Fruit fly (Drosophila melanogaster): ENCODE measurements around the gene Myc.

Myc gene

dm6 chrX:3403411-3403810, 30.5 kb downstream of the Myc start (continued):
- TF ChIP-seq otp (GFP tag; IDR thresholded peaks at IDR 0.05) (no peak), CG8281 (tag; optimal IDR thresholded peaks at IDR 0.05) (no peak), CG8388 (GFP tag; optimal IDR thresholded peaks at IDR 0.05) (no peak), eyg (GFP tag; optimal IDR thresholded peaks at IDR 0.05) (no peak), CG1233 (GFP tag; optimal IDR thresholded peaks at IDR 0.05) (no peak), CG8290 (GFP tag; optimal IDR thresholded peaks at IDR 0.05) (no peak), CG8290 (tag; optimal IDR thresholded peaks at IDR 0.05) (peak in 1 of 2 experiments; percentile 55), CG15011 (GFP tag; optimal IDR thresholded peaks at IDR 0.05) (no peak), zf30C (GFP tag; optimal IDR thresholded peaks at IDR 0.05) (no peak), ac (GFP tag; optimal IDR thresholded peaks at IDR 0.05) (no peak), knrl (GFP tag; IDR thresholded peaks at IDR 0.05; ENCODE audit: partially characterized antibody) (no peak), Poxn (GFP tag; IDR thresholded peaks at IDR 0.05) (no peak), lola (GFP tag; optimal IDR thresholded peaks at IDR 0.05) (no peak), Lpt (GFP tag; optimal IDR thresholded peaks at IDR 0.05) (no peak), fd64A (GFP tag; optimal IDR thresholded peaks at IDR 0.05) (no peak), slbo (GFP tag; IDR thresholded peaks at IDR 0.05) (peak; percentile 72), B-H2 (GFP tag; optimal IDR thresholded peaks at IDR 0.05) (no peak), Dip2 (GFP tag; IDR thresholded peaks at IDR 0.05) (no peak), NfI (GFP tag; optimal IDR thresholded peaks at IDR 0.05) (no peak), Usf (GFP tag; optimal IDR thresholded peaks at IDR 0.05) (peak; percentile 17), MESR4 (GFP tag; optimal IDR thresholded peaks at IDR 0.05) (no peak), ftz-f1 (GFP tag; optimal IDR thresholded peaks at IDR 0.05) (no peak), klu (GFP tag; IDR thresholded peaks at IDR 0.05) (no peak), ci (GFP tag; IDR thresholded peaks at IDR 0.05) (peak; percentile 10; the same call in 1 of the 3 replicates), unc-4 (GFP tag; IDR thresholded peaks at IDR 0.05; ENCODE audit: partially characterized antibody) (no peak), CG32532 (GFP tag; IDR thresholded peaks at IDR 0.05) (peak; percentile 50), CG8359 (GFP tag; optimal IDR thresholded peaks at IDR 0.05; ENCODE audit: borderline replicate concordance) (no peak), CG2712 (tag; optimal IDR thresholded peaks at IDR 0.05) (peak; percentile 40), fd96Cb (tag; optimal IDR thresholded peaks at IDR 0.05) (peak; percentile 16), CG8478 (optimal IDR thresholded peaks at IDR 0.05) (no peak), sc (optimal IDR thresholded peaks at IDR 0.05) (no peak), sc (GFP tag; optimal IDR thresholded peaks at IDR 0.05) (no peak), B-H1 (GFP tag; IDR thresholded peaks at IDR 0.05) (peak; percentile 18; the same call in 1 of the 3 replicates), gsb-n (tag; optimal IDR thresholded peaks at IDR 0.05) (no peak), CG33557 (GFP tag; optimal IDR thresholded peaks at IDR 0.05) (no peak), CG17328 (GFP tag; IDR thresholded peaks at IDR 0.05) (no peak), CG2875 (GFP tag; optimal IDR thresholded peaks at IDR 0.05) (no peak), CG5245 (GFP tag; optimal IDR thresholded peaks at IDR 0.05) (no peak), CG12071 (GFP tag; optimal IDR thresholded peaks at IDR 0.05) (peak; percentile 23), nerfin-1 (tag; optimal IDR thresholded peaks at IDR 0.05) (no peak), CG33213 (GFP tag; optimal IDR thresholded peaks at IDR 0.05) (peak; percentile 1), CG1529 (GFP tag; optimal IDR thresholded peaks at IDR 0.05) (no peak), CG34376 (GFP tag; optimal IDR thresholded peaks at IDR 0.05) (no peak), CG18262 (tag; optimal IDR thresholded peaks at IDR 0.05) (peak; percentile 21), crc (GFP tag; optimal IDR thresholded peaks at IDR 0.05) (no peak), usp (GFP tag; optimal IDR thresholded peaks at IDR 0.05) (no peak), Ets97D (GFP tag; optimal IDR thresholded peaks at IDR 0.05) (no peak), schlank (tag; optimal IDR thresholded peaks at IDR 0.05) (no peak), CG15696 (tag; optimal IDR thresholded peaks at IDR 0.05) (no peak), CG7839 (tag; optimal IDR thresholded peaks at IDR 0.05) (peak; percentile 26), Sox102F (GFP tag; optimal IDR thresholded peaks at IDR 0.05) (peak; percentile 57), CG12236 (GFP tag; optimal IDR thresholded peaks at IDR 0.05) (no peak)
